Fruit fly (Drosophila melanogaster) whole organism, embryonic: ENCODE measurements around the gene OS9.
A peak's percentile ranks its signal among the peaks of the same experiment; 100 is the strongest.

ENCODE experiments used
- Aef1 ChIP-seq: fragments of 200-800 bp; sonication (Bioruptor generic); IDR thresholded peaks from 3 replicates; pipeline ENCODE4 v1.3.6; 2022; ENCODE audit warnings: missing biosample characterization, missing genetic modification characterization
- Bgb ChIP-seq: fragments of 200-800 bp; sonication (Bioruptor generic); IDR thresholded peaks from 2 replicates; pipeline ENCODE4 v1.3.6; 2022; ENCODE audit warnings: missing biosample characterization, missing genetic modification characterization; ENCODE audit not compliant: partially characterized antibody
- C15 ChIP-seq: fragments of 200-800 bp; sonication (Bioruptor generic); IDR thresholded peaks from 3 replicates; pipeline ENCODE4 v1.3.6; 2022; ENCODE audit warnings: missing biosample characterization, missing genetic modification characterization
- CG11695 ChIP-seq: fragments of 200-800 bp; sonication (Bioruptor generic); IDR thresholded peaks from 3 replicates; pipeline ENCODE4 v1.3.6; 2022; ENCODE audit warnings: missing biosample characterization, missing genetic modification characterization
- CG11696 ChIP-seq: fragments of 200-800 bp; sonication (Bioruptor generic); IDR thresholded peaks from 2 replicates; pipeline ENCODE4 v1.3.6; 2022; ENCODE audit warnings: missing biosample characterization, missing genetic modification characterization
- CG13123 ChIP-seq: fragments of 200-800 bp; sonication (Bioruptor generic); optimal IDR thresholded peaks from 2 replicates; lab custom pipeline; 2016; ENCODE audit warnings: missing biosample characterization, missing genetic modification characterization
- CG13894 ChIP-seq: fragments of 200-800 bp; sonication (Bioruptor generic); optimal IDR thresholded peaks from 3 replicates; lab custom pipeline; 2018; ENCODE audit warnings: missing biosample characterization, mild to moderate bottlenecking, missing genetic modification characterization, moderate library complexity
- CG14667 ChIP-seq: fragments of 200-800 bp; sonication (Bioruptor generic); IDR thresholded peaks from 2 replicates; pipeline ENCODE4 v1.3.6; 2022; ENCODE audit warnings: missing biosample characterization, missing genetic modification characterization
- CG14710 ChIP-seq: fragments of 200-800 bp; sonication (Bioruptor generic); optimal IDR thresholded peaks from 3 replicates; lab custom pipeline; 2019; ENCODE audit warnings: missing biosample characterization, mild to moderate bottlenecking, missing genetic modification characterization, moderate library complexity
- CG14965 ChIP-seq: fragments of 200-800 bp; sonication (Bioruptor generic); optimal IDR thresholded peaks from 2 replicates; lab custom pipeline; 2016; ENCODE audit warnings: missing biosample characterization, missing genetic modification characterization, borderline replicate concordance
- CG17186 ChIP-seq: fragments of 200-800 bp; sonication (Bioruptor generic); optimal IDR thresholded peaks from 3 replicates; lab custom pipeline; 2017; ENCODE audit warnings: missing biosample characterization, missing genetic modification reagents, missing genetic modification characterization
- CG2712 ChIP-seq: fragments of 200-800 bp; optimal IDR thresholded peaks from 3 replicates; lab custom pipeline; 2019; ENCODE audit warnings: missing biosample characterization, mild to moderate bottlenecking, missing genetic modification characterization, moderate library complexity
- CG2875 ChIP-seq: fragments of 200-800 bp; sonication (Bioruptor generic); optimal IDR thresholded peaks from 2 replicates; lab custom pipeline; 2017; ENCODE audit warnings: missing biosample characterization, mild to moderate bottlenecking, missing genetic modification characterization, missing genetic modification reagents
- CG30403 ChIP-seq: fragments of 200-800 bp; sonication (Bioruptor generic); optimal IDR thresholded peaks from 3 replicates; lab custom pipeline; 2016; ENCODE audit warnings: missing biosample characterization, missing genetic modification characterization
- CG31441 ChIP-seq: fragments of 200-800 bp; sonication (Bioruptor generic); IDR thresholded peaks from 2 replicates; pipeline ENCODE4 v1.3.6; 2022; ENCODE audit warnings: missing biosample characterization, missing genetic modification characterization
- CG33213 ChIP-seq: fragments of 200-800 bp; sonication (Bioruptor generic); optimal IDR thresholded peaks from 3 replicates; lab custom pipeline; 2016; ENCODE audit warnings: missing biosample characterization, missing genetic modification characterization
- CG34224 ChIP-seq: fragments of 200-800 bp; sonication (Bioruptor generic); IDR thresholded peaks from 3 replicates; pipeline ENCODE4 v1.3.6; 2022; ENCODE audit warnings: missing biosample characterization, missing genetic modification characterization; ENCODE audit not compliant: partially characterized antibody
- CG4328 ChIP-seq: fragments of 200-800 bp; sonication (Bioruptor generic); optimal IDR thresholded peaks from 3 replicates; lab custom pipeline; 2017; ENCODE audit warnings: missing biosample characterization, missing genetic modification reagents, missing genetic modification characterization
- CG4360 ChIP-seq: fragments of 200-800 bp; sonication (Bioruptor generic); IDR thresholded peaks from 2 replicates; pipeline ENCODE4 v1.3.6; 2022; ENCODE audit warnings: missing biosample characterization, missing genetic modification characterization
- CrebB ChIP-seq: fragments of 200-800 bp; sonication (Bioruptor generic); optimal IDR thresholded peaks from 3 replicates; lab custom pipeline; 2018; ENCODE audit warnings: missing biosample characterization, mild to moderate bottlenecking, missing genetic modification characterization
- Dbx ChIP-seq: fragments of 200-800 bp; sonication (Bioruptor generic); IDR thresholded peaks from 3 replicates; pipeline ENCODE4 v1.3.6; 2022; ENCODE audit warnings: missing biosample characterization, missing genetic modification characterization
- Dfd ChIP-seq, 2 experiments: fragments of >200 bp; optimal IDR thresholded peaks; 2 replicates each; lab custom pipeline; 2017; ENCODE audit warnings: missing biosample characterization in 2 of 2, missing genetic modification characterization in 2 of 2
- Doc2 ChIP-seq: fragments of 200-800 bp; sonication (Bioruptor generic); IDR thresholded peaks from 2 replicates; pipeline ENCODE4 v1.3.6; 2022; ENCODE audit warnings: missing biosample characterization, missing genetic modification characterization
- Dp ChIP-seq: fragments of 200-800 bp; sonication (Bioruptor generic); optimal IDR thresholded peaks from 2 replicates; lab custom pipeline; 2018; ENCODE audit warnings: missing biosample characterization, mild to moderate bottlenecking, missing genetic modification characterization, moderate library complexity
- ERR ChIP-seq: fragments of 200-800 bp; sonication (Bioruptor generic); optimal IDR thresholded peaks from 2 replicates; lab custom pipeline; 2016; ENCODE audit warnings: missing biosample characterization, missing genetic modification characterization
- Fer3 ChIP-seq: fragments of 200-800 bp; sonication (Bioruptor generic); optimal IDR thresholded peaks from 2 replicates; lab custom pipeline; 2018; ENCODE audit warnings: missing biosample characterization, mild to moderate bottlenecking, missing genetic modification characterization, moderate library complexity
- HLH3B ChIP-seq: fragments of 200-800 bp; sonication (Bioruptor generic); IDR thresholded peaks from 2 replicates; pipeline ENCODE4 v1.3.6; 2022; ENCODE audit warnings: missing biosample characterization, missing genetic modification characterization
- Hr3 ChIP-seq: fragments of 200-800 bp; sonication (Bioruptor generic); optimal IDR thresholded peaks from 3 replicates; lab custom pipeline; 2016; ENCODE audit warnings: missing biosample characterization, missing genetic modification characterization
- Max ChIP-seq: fragments of 200-800 bp; sonication (Bioruptor generic); optimal IDR thresholded peaks from 2 replicates; lab custom pipeline; 2016; ENCODE audit warnings: missing biosample characterization, mild to moderate bottlenecking, missing genetic modification characterization
- Med ChIP-seq: fragments of 200-800 bp; sonication (Bioruptor generic); peaks from one replicate; lab custom pipeline; 2016; ENCODE audit warnings: missing biosample characterization, missing genetic modification characterization, mild to moderate bottlenecking, inconsistent platforms, moderate library complexity
- Mes4 ChIP-seq: fragments of 200-800 bp; sonication (Bioruptor generic); optimal IDR thresholded peaks from 2 replicates; lab custom pipeline; 2016; ENCODE audit warnings: missing biosample characterization, missing genetic modification characterization
- Optix ChIP-seq: fragments of 200-800 bp; sonication (Bioruptor generic); IDR thresholded peaks from 3 replicates; pipeline ENCODE4 v1.3.6; 2022; ENCODE audit warnings: missing biosample characterization, missing genetic modification characterization
- Side ChIP-seq: fragments of 200-800 bp; sonication (Bioruptor generic); optimal IDR thresholded peaks from 2 replicates; lab custom pipeline; 2016; ENCODE audit warnings: missing biosample characterization, missing genetic modification characterization
- Sry-δ ChIP-seq: fragments of 200-800 bp; sonication (Bioruptor generic); optimal IDR thresholded peaks from 2 replicates; lab custom pipeline; 2016; ENCODE audit warnings: missing biosample characterization, missing genetic modification characterization
- Taf1 ChIP-seq: fragments of 200-800 bp; sonication (Bioruptor generic); IDR thresholded peaks from 2 replicates; pipeline ENCODE4 v1.3.6; 2022; ENCODE audit warnings: missing biosample characterization, missing genetic modification characterization
- Vsx1 ChIP-seq: fragments of 200-800 bp; sonication (Bioruptor generic); optimal IDR thresholded peaks from 2 replicates; lab custom pipeline; 2017; ENCODE audit warnings: missing biosample characterization, mild to moderate bottlenecking, missing genetic modification characterization, missing genetic modification reagents
- bab2 ChIP-seq: fragments of 200-800 bp; sonication (Bioruptor generic); optimal IDR thresholded peaks from 2 replicates; lab custom pipeline; 2016; ENCODE audit warnings: missing biosample characterization, missing genetic modification characterization
- bowl ChIP-seq: fragments of 200-800 bp; sonication (Bioruptor generic); IDR thresholded peaks from 2 replicates; pipeline ENCODE4 v1.3.6; 2022; ENCODE audit warnings: missing biosample characterization, missing genetic modification characterization
- cad ChIP-seq: fragments of >200 bp; optimal IDR thresholded peaks from 2 replicates; lab custom pipeline; 2017; ENCODE audit warnings: missing biosample characterization, missing genetic modification characterization
- cas ChIP-seq: fragments of 200-800 bp; sonication (Bioruptor generic); IDR thresholded peaks from 2 replicates; pipeline ENCODE4 v1.3.6; 2022; ENCODE audit warnings: missing biosample characterization, missing genetic modification characterization
- cato ChIP-seq: fragments of 200-800 bp; sonication (Bioruptor generic); optimal IDR thresholded peaks from 2 replicates; lab custom pipeline; 2016; ENCODE audit warnings: missing biosample characterization, missing genetic modification characterization, borderline replicate concordance
- esg ChIP-seq: fragments of 200-800 bp; sonication (Bioruptor generic); conservative IDR thresholded peaks from 2 replicates; pipeline ENCODE4 v1.3.6; 2022; ENCODE audit warnings: missing biosample characterization, missing genetic modification characterization
- ftz-f1 ChIP-seq: fragments of 200-800 bp; sonication (Bioruptor generic); optimal IDR thresholded peaks from 2 replicates; lab custom pipeline; 2016; ENCODE audit warnings: missing biosample characterization, missing genetic modification characterization
- hkb ChIP-seq, 2 experiments: fragments of 200-800 bp in 1 of 2; fragments of >200 bp in 1 of 2; sonication (Bioruptor generic) in 1 of 2; IDR thresholded peaks in 1 of 2; optimal IDR thresholded peaks in 1 of 2; 2 replicates each; pipeline versions ENCODE4 v1.3.6 to Lab custom; 2017 to 2022; ENCODE audit warnings: missing biosample characterization in 1 of 2, missing genetic modification characterization in 1 of 2
- klu ChIP-seq: fragments of 200-800 bp; sonication (Bioruptor generic); IDR thresholded peaks from 2 replicates; pipeline ENCODE4 v1.3.6; 2022; ENCODE audit warnings: missing biosample characterization, missing genetic modification characterization
- lbe ChIP-seq: fragments of 200-800 bp; sonication (Bioruptor generic); optimal IDR thresholded peaks from 2 replicates; lab custom pipeline; 2016; ENCODE audit warnings: missing biosample characterization, mild to moderate bottlenecking, missing genetic modification characterization
- mirr ChIP-seq: fragments of 200-800 bp; sonication (Bioruptor generic); optimal IDR thresholded peaks from 3 replicates; lab custom pipeline; 2018; ENCODE audit warnings: missing biosample characterization, mild to moderate bottlenecking, missing genetic modification characterization
- nom ChIP-seq: fragments of 200-800 bp; sonication (Bioruptor generic); optimal IDR thresholded peaks from 2 replicates; lab custom pipeline; 2017; ENCODE audit warnings: missing biosample characterization, missing genetic modification characterization, mild to moderate bottlenecking, moderate library complexity, missing genetic modification reagents
- tgo ChIP-seq: fragments of 200-800 bp; sonication (Bioruptor generic); IDR thresholded peaks from 3 replicates; pipeline ENCODE4 v1.3.6; 2022; ENCODE audit warnings: missing biosample characterization, missing genetic modification characterization
- tio ChIP-seq: fragments of 200-800 bp; sonication (Bioruptor generic); optimal IDR thresholded peaks from 2 replicates; lab custom pipeline; 2017; ENCODE audit warnings: missing biosample characterization, missing genetic modification characterization, inconsistent platforms

Gene OS9

dm6 chr2L:19935085-19935846, 31.0 kb downstream of the OS9 start (continued):
- no peak for TF ChIP-seq Doc2 (GFP tag; lab: Robert Waterston, UW)
- TF ChIP-seq CG13123 (GFP tag; lab: Kevin White, UChicago) = no peak
- no peak for TF ChIP-seq CG31441 (GFP tag; lab: Robert Waterston, UW)
- no peak for TF ChIP-seq HLH3B (GFP tag; lab: Robert Waterston, UW)
- TF ChIP-seq CG4328 (GFP tag; lab: Kevin White, UChicago) = no peak
- TF ChIP-seq mirr (GFP tag; lab: Kevin White, UChicago) = peak; percentile 33
- peak; percentile 44; the same call in 1 of the 3 replicates for TF ChIP-seq Dbx (GFP tag; lab: Robert Waterston, UW)
- TF ChIP-seq Bgb = peak; percentile 70
- TF ChIP-seq CG34224 = no peak
- TF ChIP-seq Taf1 (GFP tag; lab: Robert Waterston, UW) = no peak
- TF ChIP-seq hkb (optimal IDR thresholded peaks at IDR 0.05; lab: Kevin White, UChicago) = no peak
- peak; percentile 46; the same call in 1 of the 2 replicates for TF ChIP-seq hkb (GFP tag; IDR thresholded peaks at IDR 0.05; lab: Robert Waterston, UW)
- no peak for TF ChIP-seq bab2 (GFP tag; lab: Kevin White, UChicago)
- TF ChIP-seq CG14667 (GFP tag; lab: Robert Waterston, UW) = no peak
- TF ChIP-seq Max (GFP tag; lab: Kevin White, UChicago) = no peak
- no peak for TF ChIP-seq CG4360 (GFP tag; lab: Robert Waterston, UW)
- no peak for TF ChIP-seq Dfd (GFP tag; optimal IDR thresholded peaks at IDR 0.05; lab: Kevin White, UChicago)
- peak; percentile 70 for TF ChIP-seq nom (GFP tag; lab: Kevin White, UChicago)
- no peak for TF ChIP-seq Hr3
- TF ChIP-seq Side (GFP tag; lab: Kevin White, UChicago) = no peak
- peak; percentile 10 for TF ChIP-seq ERR (GFP tag; lab: Kevin White, UChicago)
- no peak for TF ChIP-seq CG2875 (GFP tag; lab: Kevin White, UChicago)
- TF ChIP-seq cad (GFP tag; lab: Kevin White, UChicago) = no peak
- TF ChIP-seq cato (GFP tag; lab: Kevin White, UChicago) = no peak
- peak; percentile 6 for TF ChIP-seq Mes4 (GFP tag; lab: Kevin White, UChicago)
- no peak for TF ChIP-seq CG17186
- TF ChIP-seq Vsx1 = no peak
- no peak for TF ChIP-seq Sry-δ (GFP tag; lab: Kevin White, UChicago)
- TF ChIP-seq tio = no peak
- TF ChIP-seq CrebB (tag; lab: Kevin White, UChicago) = peak; percentile 70
- no peak for TF ChIP-seq klu (GFP tag; lab: Robert Waterston, UW)
- no peak for TF ChIP-seq Dp (GFP tag; lab: Kevin White, UChicago)
- TF ChIP-seq CG14710 (tag; lab: Kevin White, UChicago) = no peak
- TF ChIP-seq ftz-f1 (GFP tag; lab: Kevin White, UChicago) = peak; percentile 31
- peak; percentile 17 for TF ChIP-seq CG2712 (tag; lab: Kevin White, UChicago)
- no peak for TF ChIP-seq esg
- TF ChIP-seq tgo (GFP tag; lab: Robert Waterston, UW) = no peak
- peak; percentile 87 for TF ChIP-seq Med (GFP tag; lab: Kevin White, UChicago)
- TF ChIP-seq lbe (GFP tag; lab: Kevin White, UChicago) = no peak
- 0 out of 2 replicates have a peak, but pooled peaks have one; percentile 14 for TF ChIP-seq cas
- no peak; the same call in 1 of the 2 replicates for TF ChIP-seq bowl (GFP tag; lab: Robert Waterston, UW)
- TF ChIP-seq Aef1 (GFP tag; lab: Robert Waterston, UW) = no peak
- no peak for TF ChIP-seq Optix
- no peak for TF ChIP-seq Fer3 (tag; lab: Kevin White, UChicago)
- peak; percentile 29 for TF ChIP-seq CG13894 (tag; lab: Kevin White, UChicago)
- no peak for TF ChIP-seq CG33213
- no peak for TF ChIP-seq CG30403
- no peak for TF ChIP-seq CG14965 (GFP tag; lab: Kevin White, UChicago)
- no peak for TF ChIP-seq CG11696 (GFP tag; lab: Robert Waterston, UW)
- no peak for TF ChIP-seq C15 (GFP tag; lab: Robert Waterston, UW)
- TF ChIP-seq CG11695 = 0 out of 3 replicates have a peak, but pooled peaks have one; percentile 25
